Worm (Caenorhabditis elegans): ENCODE results near the gene Y58A7A.3.

Y58A7A.3 gene

DNA sequence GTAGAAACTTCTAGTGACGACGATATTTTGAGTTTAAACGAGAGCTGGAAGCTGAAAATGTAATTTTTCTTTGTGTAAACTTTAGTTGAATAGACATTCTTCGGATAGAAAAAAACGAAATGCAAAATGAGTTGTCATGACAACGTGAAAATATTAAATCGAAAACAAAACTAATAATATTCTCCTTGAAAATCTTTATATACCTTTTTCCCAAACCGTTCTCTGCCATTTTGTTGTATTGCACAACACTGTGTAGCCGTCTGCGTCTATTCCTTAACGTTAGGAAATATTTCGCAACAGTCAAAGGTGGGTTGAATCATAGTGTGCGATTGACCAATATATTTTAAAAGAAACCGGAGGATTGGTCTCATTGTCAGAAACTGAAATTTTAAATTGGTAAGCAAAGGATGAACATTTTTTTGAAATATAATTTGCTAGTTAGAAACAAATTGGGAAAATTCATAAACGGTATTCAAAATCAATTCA, at the start of gene Y58A7A.3:
Y58A7A.3 (minus strand) TSS at position 51 of the 486 bp plus-strand sequence.
- TF ChIP-seq nfya-1 (tag; optimal IDR thresholded peaks at IDR 0.05) = peak; percentile 20
- no peak for TF ChIP-seq ceh-18 (tag; optimal IDR thresholded peaks at IDR 0.05)
- TF ChIP-seq eyg-1 (tag; optimal IDR thresholded peaks at IDR 0.05) = no peak

DNA sequence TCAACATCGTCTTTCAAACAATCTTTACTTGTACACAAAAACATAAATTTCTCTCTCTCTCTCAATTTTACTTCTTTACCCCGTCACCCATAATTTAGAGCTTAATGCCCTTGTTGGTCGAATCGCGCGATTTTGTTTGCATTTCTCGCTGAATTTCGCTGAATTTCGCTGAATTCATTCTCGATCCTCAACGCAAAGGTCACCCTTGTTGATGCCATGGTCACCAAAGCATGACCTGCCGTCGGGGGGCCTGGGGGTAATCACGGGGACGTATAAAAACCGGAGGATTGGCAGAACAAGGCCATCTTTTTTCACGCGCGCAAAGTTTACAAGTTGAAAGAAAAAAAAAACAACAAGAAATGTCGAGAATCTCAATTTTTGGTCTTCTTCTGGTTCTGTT, 49.3 kb upstream of the Y58A7A.3 start, which contains the start of gene F14F9.8:
F14F9.8 (plus strand) TSS at position 301 of the 400 bp plus-strand sequence.
- TF ChIP-seq mec-3 (tag; optimal IDR thresholded peaks at IDR 0.05; ENCODE audit: borderline replicate concordance) = no peak
- no peak for TF ChIP-seq hlh-8 (tag; optimal IDR thresholded peaks at IDR 0.05)
- no peak for TF ChIP-seq ets-4 (tag; optimal IDR thresholded peaks at IDR 0.05)
- no peak for TF ChIP-seq pha-4 (tag; optimal IDR thresholded peaks at IDR 0.05)
- no peak for TF ChIP-seq C38D4.7 (GFP tag; optimal IDR thresholded peaks at IDR 0.05)
- TF ChIP-seq ceh-6 (GFP tag; optimal IDR thresholded peaks at IDR 0.05) = no peak
- no peak for TF ChIP-seq gmeb-2 (tag; optimal IDR thresholded peaks at IDR 0.05)
- TF ChIP-seq pros-1 (tag; optimal IDR thresholded peaks at IDR 0.05) = no peak
- TF ChIP-seq madf-2 (tag; optimal IDR thresholded peaks at IDR 0.05) = no peak
- no peak for TF ChIP-seq ahr-1 (tag; optimal IDR thresholded peaks at IDR 0.05)
- no peak for TF ChIP-seq pax-1 (tag; optimal IDR thresholded peaks at IDR 0.05)
- TF ChIP-seq tbx-2 (tag; optimal IDR thresholded peaks at IDR 0.05) = no peak
- no peak for TF ChIP-seq fkh-10 (GFP tag; optimal IDR thresholded peaks at IDR 0.05)
- no peak for TF ChIP-seq nhr-11 (tag; optimal IDR thresholded peaks at IDR 0.05)
- TF ChIP-seq dmd-4 (tag; optimal IDR thresholded peaks at IDR 0.05; ENCODE audit: borderline replicate concordance) = no peak
- TF ChIP-seq ceh-14 (tag; optimal IDR thresholded peaks at IDR 0.05) = no peak
- no peak for TF ChIP-seq dve-1 (tag; optimal IDR thresholded peaks at IDR 0.05)
- TF ChIP-seq unc-86 (tag; optimal IDR thresholded peaks at IDR 0.05) = no peak
- no peak for TF ChIP-seq ceh-24 (tag; optimal IDR thresholded peaks at IDR 0.05)

DNA sequence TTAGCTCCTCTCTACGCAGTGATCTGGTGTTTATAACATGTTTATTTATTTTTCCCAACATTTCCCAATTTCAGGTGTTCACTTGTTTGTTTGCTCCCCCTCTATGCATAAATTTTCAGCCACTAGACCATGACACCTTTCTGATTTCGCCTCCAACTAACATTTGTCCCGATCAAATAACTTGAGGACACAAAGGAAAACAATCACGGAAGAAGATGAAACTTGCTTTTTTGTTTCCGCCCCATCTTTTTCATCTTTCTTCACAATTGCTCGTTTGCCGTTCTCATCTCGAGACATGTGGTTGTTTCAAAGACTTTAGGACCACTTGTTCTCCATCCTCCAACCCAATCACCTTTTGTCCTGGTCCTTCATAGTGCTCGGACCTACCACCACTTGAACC, 46.1 kb upstream of the Y58A7A.3 start, which contains the start of gene F14F9.5:
F14F9.5 (plus strand) TSS at position 301 of the 400 bp plus-strand sequence.
- TF ChIP-seq eyg-1 (tag; optimal IDR thresholded peaks at IDR 0.05) (no peak), dve-1 (tag; optimal IDR thresholded peaks at IDR 0.05) (no peak), unc-42 (tag; optimal IDR thresholded peaks at IDR 0.05) (no peak), ets-4 (tag; optimal IDR thresholded peaks at IDR 0.05) (no peak), T23F11.4 (GFP tag; optimal IDR thresholded peaks at IDR 0.05) (no peak), sdc-2 (tag; optimal IDR thresholded peaks at IDR 0.05) (no peak), npax-4 (tag; optimal IDR thresholded peaks at IDR 0.05) (no peak), odd-2 (tag; optimal IDR thresholded peaks at IDR 0.05) (no peak), ceh-34 (tag; optimal IDR thresholded peaks at IDR 0.05) (no peak), madf-2 (tag; optimal IDR thresholded peaks at IDR 0.05) (no peak), elt-4 (tag; optimal IDR thresholded peaks at IDR 0.05) (no peak), sox-2 (GFP tag; IDR thresholded peaks at IDR 0.05) (no peak), pqm-1 (tag; optimal IDR thresholded peaks at IDR 0.05) (no peak), pha-2 (tag; optimal IDR thresholded peaks at IDR 0.05) (no peak), ceh-48 (tag; optimal IDR thresholded peaks at IDR 0.05) (no peak), che-1 (tag; optimal IDR thresholded peaks at IDR 0.05) (no peak), hlh-30 (tag; optimal IDR thresholded peaks at IDR 0.05; ENCODE audit: insufficient read depth) (no peak)

DNA sequence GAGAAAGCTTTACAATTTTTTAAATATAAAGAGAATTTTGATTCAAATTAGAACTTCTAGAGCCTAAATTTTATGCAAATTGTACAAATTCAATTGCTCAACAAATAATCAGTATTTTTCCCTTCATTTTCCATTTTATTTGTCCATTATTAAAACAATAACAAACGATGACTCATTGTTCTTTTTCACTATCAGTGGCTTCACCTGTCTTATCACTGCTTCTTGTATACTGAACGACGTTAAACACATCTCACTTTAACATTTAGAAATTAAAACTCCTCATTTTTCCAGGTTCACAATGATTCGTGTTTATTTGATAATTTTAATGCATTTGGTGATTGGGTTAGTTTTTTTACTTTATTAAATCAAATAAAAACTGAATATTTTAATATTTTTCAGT, 39.0 kb upstream of the Y58A7A.3 start, which contains the start of gene sid-1:
sid-1 (plus strand) TSS at position 292 of the 400 bp plus-strand sequence.
- TF ChIP-seq gmeb-2 (tag; optimal IDR thresholded peaks at IDR 0.05) = no peak
- no peak for TF ChIP-seq dve-1 (tag; optimal IDR thresholded peaks at IDR 0.05)
- no peak for TF ChIP-seq odd-2 (tag; optimal IDR thresholded peaks at IDR 0.05)
- TF ChIP-seq nhr-11 (tag; optimal IDR thresholded peaks at IDR 0.05) = no peak
- TF ChIP-seq ceh-2 (tag; optimal IDR thresholded peaks at IDR 0.05) = no peak
- TF ChIP-seq rnt-1 (tag; optimal IDR thresholded peaks at IDR 0.05) = no peak
- TF ChIP-seq ceh-30 (tag; optimal IDR thresholded peaks at IDR 0.05) = no peak
- no peak for TF ChIP-seq ceh-6 (GFP tag; optimal IDR thresholded peaks at IDR 0.05)
- TF ChIP-seq ref-2 (tag; optimal IDR thresholded peaks at IDR 0.05) = no peak
- TF ChIP-seq dmd-4 (tag; optimal IDR thresholded peaks at IDR 0.05; ENCODE audit: borderline replicate concordance) = no peak
- TF ChIP-seq ceh-18 (tag; optimal IDR thresholded peaks at IDR 0.05) = no peak
- no peak for TF ChIP-seq C08G9.2 (tag; optimal IDR thresholded peaks at IDR 0.05)
